Worm (Caenorhabditis elegans) whole organism, L4 larva: ENCODE results near the gene dhrr-1.

Experiments used
- ama-1 ChIP-seq: fragments of 150-350 bp; optimal IDR thresholded peaks from 2 replicates; lab custom pipeline; 2014; ENCODE audit warnings: inconsistent platforms, mixed read lengths
- dmd-8 ChIP-seq: fragments of 200-800 bp; sonication (Bioruptor generic); IDR thresholded peaks from 2 replicates; pipeline ENCODE4 v1.3.6; 2022; ENCODE audit warnings: missing genetic modification characterization, missing compliant biosample characterization
- duxl-1 ChIP-seq: sonication (generic microtip); optimal IDR thresholded peaks from 2 replicates; lab custom pipeline; 2016; ENCODE audit warnings: mild to moderate bottlenecking, missing genetic modification characterization, moderate library complexity, missing compliant biosample characterization; ENCODE audit not compliant: poor library complexity
- lin-29 ChIP-seq: fragments of 200-800 bp; sonication (Bioruptor generic); IDR thresholded peaks from 2 replicates; pipeline ENCODE4 v1.3.6; 2022; ENCODE audit warnings: missing genetic modification reagents, missing genetic modification characterization, missing compliant biosample characterization
- mxl-2 ChIP-seq: fragments of 200-800 bp; sonication (Bioruptor generic); conservative IDR thresholded peaks from 2 replicates; pipeline ENCODE4 v1.3.6; 2022; ENCODE audit warnings: missing genetic modification reagents, missing genetic modification characterization, missing compliant biosample characterization
- nhr-11 ChIP-seq: fragments of 150-350 bp; optimal IDR thresholded peaks from 2 replicates; lab custom pipeline; 2014; ENCODE audit warnings: missing biosample characterization, missing genetic modification characterization
- pqm-1 ChIP-seq: sonication (generic microtip); optimal IDR thresholded peaks from 2 replicates; lab custom pipeline; 2017; ENCODE audit warnings: missing biosample characterization, missing genetic modification characterization
- unc-62 ChIP-seq, 3 experiments: fragments of 150-350 bp in 1 of 3; sonication (generic microtip); optimal IDR thresholded peaks in 2 of 3; peaks in 1 of 3; 1 replicate in 1 of 3; 2 replicates in 2 of 3; lab custom pipeline; 2014 to 2017; ENCODE audit warnings: missing biosample characterization in 3 of 3, missing genetic modification characterization in 3 of 3, missing genetic modification reagents in 3 of 3, missing genotype in 1 of 3

DNA sequence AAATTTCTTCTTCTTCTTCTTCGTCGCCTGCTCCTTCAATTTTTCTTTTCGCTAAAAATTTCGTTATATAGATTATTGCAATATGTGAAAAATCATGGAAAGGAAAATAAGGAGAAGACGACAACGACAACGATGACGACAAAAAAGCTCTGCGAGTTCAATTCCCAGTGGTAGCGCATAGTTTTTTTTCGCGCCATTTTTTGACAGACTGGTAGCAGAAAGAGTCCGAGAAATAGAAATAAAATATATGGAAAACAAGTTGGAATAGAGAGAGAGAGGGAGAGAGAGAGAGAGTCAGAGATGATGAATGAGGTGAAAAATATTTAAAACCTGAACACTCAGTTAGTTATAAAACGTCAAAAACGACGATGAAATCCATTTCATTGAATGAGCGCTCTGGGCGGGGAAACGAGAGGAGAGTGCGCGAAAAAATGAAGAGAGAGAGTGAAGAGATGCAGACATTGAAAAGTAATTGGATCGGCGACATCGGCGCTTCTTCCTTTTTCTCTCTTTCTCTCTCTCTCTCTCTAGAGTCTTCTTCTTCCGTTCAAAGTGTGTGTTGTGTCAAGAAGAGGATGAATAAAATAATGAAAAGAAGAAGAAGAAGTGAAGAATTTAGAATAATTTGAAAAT lies 37.5 kb downstream of the dhrr-1 start, which contains the start of gene pde-2:
- peak; percentile 41 for TF ChIP-seq nhr-11 (tag; lab: Kevin White, UChicago)
- no peak for TF ChIP-seq ama-1 (lab: Kevin White, UChicago)
- TF ChIP-seq duxl-1, result no peak
- TF ChIP-seq dmd-8, result no peak
- no peak for TF ChIP-seq mxl-2
- TF ChIP-seq pqm-1 (tag; lab: Kevin White, UChicago), result no peak
- no peak for TF ChIP-seq unc-62 (GFP tag; optimal IDR thresholded peaks at IDR 0.05 in 1 of 2; lab: Kevin White, UChicago)
- TF ChIP-seq unc-62 (tag; optimal IDR thresholded peaks at IDR 0.05; lab: Kevin White, UChicago), result no peak
- TF ChIP-seq lin-29 (GFP tag; lab: Robert Waterston, UW), result no peak
